Fruit fly (Drosophila melanogaster): ENCODE data around the gene zetaCOP.
A peak's percentile ranks its signal among the peaks of the same experiment; 100 is the strongest.

The zetaCOP gene

dm6 chr3L:16647578-16648113 is 25.7 kb downstream of the zetaCOP start, which contains the start of gene Abl (continued):
- no peak for TF ChIP-seq pan (optimal IDR thresholded peaks at IDR 0.05)
- peak; percentile 24 for TF ChIP-seq dmrt93B (GFP tag; optimal IDR thresholded peaks at IDR 0.05)

- TF ChIP-seq Dfd (GFP tag; optimal IDR thresholded peaks at IDR 0.05) = peak; percentile 99
- no peak for TF ChIP-seq N (GFP tag; optimal IDR thresholded peaks at IDR 0.05)
Measured at dm6 chr3L:16646865-16647459, 26.4 kb downstream of the zetaCOP start.

dm6 chr3L:16645323-16645982 is 27.9 kb downstream of the zetaCOP start:
- TF ChIP-seq Rel (GFP tag; optimal IDR thresholded peaks at IDR 0.05) (no peak), Rel (tag; optimal IDR thresholded peaks at IDR 0.05) (no peak), usp (GFP tag; optimal IDR thresholded peaks at IDR 0.05) (no peak), lola (GFP tag; optimal IDR thresholded peaks at IDR 0.05) (no peak), Jra (GFP tag; optimal IDR thresholded peaks at IDR 0.05) (no peak), psq (GFP tag; optimal IDR thresholded peaks at IDR 0.05) (peak; percentile 40), sv (GFP tag; optimal IDR thresholded peaks at IDR 0.05) (no peak)

dm6 chr3L:16644505-16644904 is 28.9 kb downstream of the zetaCOP start:
- TF ChIP-seq Abd-B (GFP tag; optimal IDR thresholded peaks at IDR 0.05) = no peak
- no peak for TF ChIP-seq OdsH (GFP tag; optimal IDR thresholded peaks at IDR 0.05)
- TF ChIP-seq ey (GFP tag; optimal IDR thresholded peaks at IDR 0.05) = no peak
- no peak for TF ChIP-seq N (GFP tag; optimal IDR thresholded peaks at IDR 0.05)
- TF ChIP-seq CrebA (GFP tag; optimal IDR thresholded peaks at IDR 0.05; ENCODE audit: borderline replicate concordance) = no peak
- TF ChIP-seq CG32264 (GFP tag; optimal IDR thresholded peaks at IDR 0.05) = no peak
- TF ChIP-seq lola (GFP tag; optimal IDR thresholded peaks at IDR 0.05) = no peak
- no peak for TF ChIP-seq dmrt93B (GFP tag; optimal IDR thresholded peaks at IDR 0.05)

dm6 chr3L:16642954-16643353 is 30.4 kb downstream of the zetaCOP start:
- TF ChIP-seq Rel (GFP tag; optimal IDR thresholded peaks at IDR 0.05) (no peak), Rel (tag; optimal IDR thresholded peaks at IDR 0.05) (no peak), Mio (GFP tag; optimal IDR thresholded peaks at IDR 0.05) (no peak), OdsH (GFP tag; optimal IDR thresholded peaks at IDR 0.05) (no peak), fru (GFP tag; optimal IDR thresholded peaks at IDR 0.05) (no peak), dsf (GFP tag; optimal IDR thresholded peaks at IDR 0.05; ENCODE audit: borderline replicate concordance) (no peak)

dm6 chr3L:16642088-16642507 is 31.3 kb downstream of the zetaCOP start:
- TF ChIP-seq dsf (GFP tag; optimal IDR thresholded peaks at IDR 0.05; ENCODE audit: borderline replicate concordance) = no peak
- no peak for TF ChIP-seq woc (GFP tag; optimal IDR thresholded peaks at IDR 0.05)
- no peak for TF ChIP-seq CrebA (GFP tag; optimal IDR thresholded peaks at IDR 0.05; ENCODE audit: borderline replicate concordance)
- TF ChIP-seq br (GFP tag; optimal IDR thresholded peaks at IDR 0.05) = peak; percentile 8
- TF ChIP-seq lola (GFP tag; optimal IDR thresholded peaks at IDR 0.05) = no peak
- no peak for TF ChIP-seq Myc (optimal IDR thresholded peaks at IDR 0.05)
- TF ChIP-seq sv (GFP tag; optimal IDR thresholded peaks at IDR 0.05) = peak; percentile 10
- TF ChIP-seq Dif (GFP tag; optimal IDR thresholded peaks at IDR 0.05; ENCODE audit: partially characterized antibody) = no peak
- no peak for TF ChIP-seq CG32264 (GFP tag; optimal IDR thresholded peaks at IDR 0.05)
- TF ChIP-seq sage (GFP tag; optimal IDR thresholded peaks at IDR 0.05) = no peak
- TF ChIP-seq Mio (GFP tag; optimal IDR thresholded peaks at IDR 0.05) = no peak
- no peak for TF ChIP-seq pan (optimal IDR thresholded peaks at IDR 0.05)
- TF ChIP-seq Abd-B (GFP tag; optimal IDR thresholded peaks at IDR 0.05) = no peak
- TF ChIP-seq rgr (GFP tag; optimal IDR thresholded peaks at IDR 0.05) = peak; percentile 20
- TF ChIP-seq Jra (GFP tag; optimal IDR thresholded peaks at IDR 0.05) = no peak
- TF ChIP-seq jim (GFP tag; optimal IDR thresholded peaks at IDR 0.05) = no peak
- TF ChIP-seq Dfd (GFP tag; optimal IDR thresholded peaks at IDR 0.05) = no peak
- TF ChIP-seq usp (GFP tag; optimal IDR thresholded peaks at IDR 0.05) = no peak
- peak; percentile 41 for TF ChIP-seq Sp1 (GFP tag; optimal IDR thresholded peaks at IDR 0.05)
- TF ChIP-seq dmrt93B (GFP tag; optimal IDR thresholded peaks at IDR 0.05) = peak; percentile 14
- no peak for TF ChIP-seq N (GFP tag; optimal IDR thresholded peaks at IDR 0.05)
- TF ChIP-seq Hr78 (GFP tag; optimal IDR thresholded peaks at IDR 0.05) = no peak
- TF ChIP-seq Hnf4 (GFP tag; optimal IDR thresholded peaks at IDR 0.05) = no peak
- no peak for TF ChIP-seq Rel (GFP tag; optimal IDR thresholded peaks at IDR 0.05)
- TF ChIP-seq Rel (tag; optimal IDR thresholded peaks at IDR 0.05) = no peak
- TF ChIP-seq Hr83 (GFP tag; optimal IDR thresholded peaks at IDR 0.05; ENCODE audit: poor library complexity, severe bottlenecking) = no peak
- peak; percentile 49 for TF ChIP-seq OdsH (GFP tag; optimal IDR thresholded peaks at IDR 0.05)
- no peak for TF ChIP-seq brk (GFP tag; optimal IDR thresholded peaks at IDR 0.05)
- TF ChIP-seq fru (GFP tag; optimal IDR thresholded peaks at IDR 0.05) = peak; percentile 45
- TF ChIP-seq GATAd (GFP tag; optimal IDR thresholded peaks at IDR 0.05) = no peak
- TF ChIP-seq HLH106 (tag; optimal IDR thresholded peaks at IDR 0.05) = peak; percentile 28
- no peak for TF ChIP-seq CG9705 (GFP tag; optimal IDR thresholded peaks at IDR 0.05)
- peak; percentile 36 for TF ChIP-seq psq (GFP tag; optimal IDR thresholded peaks at IDR 0.05)
- TF ChIP-seq ey (GFP tag; optimal IDR thresholded peaks at IDR 0.05) = peak; percentile 20
- TF ChIP-seq foxo (GFP tag; optimal IDR thresholded peaks at IDR 0.05) = peak in 1 of 2 experiments; percentile 68
